Worm (Caenorhabditis elegans): ENCODE measurements around the gene idpp-9.

idpp-9 gene

ce11 chrX:3942267-3942666, 26.6 kb upstream of the idpp-9 start, which contains the start of gene T19D2.13:
Gene T19D2.13 (minus strand): TSS chrX:3942367.
- no peak for TF ChIP-seq ref-2 (tag; optimal IDR thresholded peaks at IDR 0.05)
- no peak for TF ChIP-seq ttx-3 (tag; optimal IDR thresholded peaks at IDR 0.05)
- no peak for TF ChIP-seq C08G9.2 (tag; optimal IDR thresholded peaks at IDR 0.05)
- no peak for TF ChIP-seq K09A11.1 (tag; optimal IDR thresholded peaks at IDR 0.05; ENCODE audit: insufficient read depth)
- TF ChIP-seq Y22D7AL.16 (tag; optimal IDR thresholded peaks at IDR 0.05): no peak
- TF ChIP-seq lim-6 (tag; optimal IDR thresholded peaks at IDR 0.05): no peak
- no peak for TF ChIP-seq sox-2 (GFP tag; IDR thresholded peaks at IDR 0.05)

- TF ChIP-seq K02D7.2 (tag; optimal IDR thresholded peaks at IDR 0.05): no peak
Observed at ce11 chrX:3938950-3939349, 23.3 kb upstream of the idpp-9 start, which contains the start of gene T19D2.3. Gene T19D2.3 (plus strand): TSS chrX:3939250.

ce11 chrX:3937884-3938283, 22.2 kb upstream of the idpp-9 start:
- TF ChIP-seq npax-4 (tag; optimal IDR thresholded peaks at IDR 0.05) (no peak), ceh-34 (tag; optimal IDR thresholded peaks at IDR 0.05) (no peak), tbx-7 (tag; optimal IDR thresholded peaks at IDR 0.05) (no peak), elt-4 (tag; optimal IDR thresholded peaks at IDR 0.05) (no peak), che-1 (tag; optimal IDR thresholded peaks at IDR 0.05) (no peak), unc-86 (tag; optimal IDR thresholded peaks at IDR 0.05) (no peak), ttx-3 (tag; optimal IDR thresholded peaks at IDR 0.05) (no peak), hlh-8 (tag; optimal IDR thresholded peaks at IDR 0.05) (no peak)

- TF ChIP-seq hlh-15 (tag; optimal IDR thresholded peaks at IDR 0.05): no peak
Observed at ce11 chrX:3937483-3937882, 21.8 kb upstream of the idpp-9 start.

- TF ChIP-seq ceh-30 (tag; optimal IDR thresholded peaks at IDR 0.05): no peak
- no peak for TF ChIP-seq T23F11.4 (GFP tag; optimal IDR thresholded peaks at IDR 0.05)
- no peak for TF ChIP-seq ama-1 (optimal IDR thresholded peaks at IDR 0.05)
- no peak for TF ChIP-seq nhr-232 (tag; optimal IDR thresholded peaks at IDR 0.05)
- TF ChIP-seq nfya-1 (tag; optimal IDR thresholded peaks at IDR 0.05): no peak
- TF ChIP-seq unc-3 (GFP tag; conservative IDR thresholded peaks at IDR 0.05): no peak
- TF ChIP-seq unc-3 (tag; optimal IDR thresholded peaks at IDR 0.05): no peak
- no peak for TF ChIP-seq sdc-2 (tag; optimal IDR thresholded peaks at IDR 0.05)
- TF ChIP-seq hlh-8 (tag; optimal IDR thresholded peaks at IDR 0.05): no peak
- no peak for TF ChIP-seq ceh-31 (tag; optimal IDR thresholded peaks at IDR 0.05)
- no peak for TF ChIP-seq gmeb-2 (tag; optimal IDR thresholded peaks at IDR 0.05)
- TF ChIP-seq ceh-6 (GFP tag; optimal IDR thresholded peaks at IDR 0.05): no peak
- no peak for TF ChIP-seq odd-2 (tag; optimal IDR thresholded peaks at IDR 0.05)
- TF ChIP-seq rnt-1 (tag; optimal IDR thresholded peaks at IDR 0.05): no peak
- no peak for TF ChIP-seq pax-1 (tag; optimal IDR thresholded peaks at IDR 0.05)
- TF ChIP-seq pha-2 (tag; optimal IDR thresholded peaks at IDR 0.05): no peak
- no peak for TF ChIP-seq pros-1 (tag; optimal IDR thresholded peaks at IDR 0.05)
- no peak for TF ChIP-seq che-1 (tag; optimal IDR thresholded peaks at IDR 0.05)
- TF ChIP-seq ceh-45 (GFP tag; IDR thresholded peaks at IDR 0.05): no peak
- TF ChIP-seq dmd-4 (tag; optimal IDR thresholded peaks at IDR 0.05; ENCODE audit: borderline replicate concordance): no peak
- TF ChIP-seq hlh-30 (tag; optimal IDR thresholded peaks at IDR 0.05; ENCODE audit: insufficient read depth): no peak
Observed at ce11 chrX:3932694-3933093, 17.0 kb upstream of the idpp-9 start.

- TF ChIP-seq lim-6 (tag; optimal IDR thresholded peaks at IDR 0.05): no peak
- TF ChIP-seq hlh-15 (tag; optimal IDR thresholded peaks at IDR 0.05): no peak
- no peak for TF ChIP-seq elt-2 (tag; optimal IDR thresholded peaks at IDR 0.05)
- no peak for TF ChIP-seq ceh-45 (GFP tag; IDR thresholded peaks at IDR 0.05)
Observed at ce11 chrX:3931350-3931749, 15.7 kb upstream of the idpp-9 start, which contains the start of gene adt-3. Gene adt-3 (plus strand): TSS chrX:3931650.
